Worm (Caenorhabditis elegans) whole organism, L1 larva: ENCODE results near the gene C37C3.10.

Experiments
- C04F5.9 ChIP-seq: sonication (generic microtip); optimal IDR thresholded peaks from 2 replicates; lab custom pipeline; 2016; ENCODE audit warnings: missing genetic modification characterization, missing compliant biosample characterization
- C16A3.4 ChIP-seq: fragments of 150-350 bp; optimal IDR thresholded peaks from 2 replicates; lab custom pipeline; 2014; ENCODE audit warnings: missing biosample characterization, missing genetic modification characterization
- C34B4.2 ChIP-seq: sonication (generic microtip); optimal IDR thresholded peaks from 2 replicates; lab custom pipeline; 2017; ENCODE audit warnings: mild to moderate bottlenecking, missing genetic modification characterization, missing compliant biosample characterization
- Y116A8C.19 ChIP-seq: sonication (generic microtip); optimal IDR thresholded peaks from 2 replicates; lab custom pipeline; 2016; ENCODE audit warnings: missing compliant biosample characterization, missing genetic modification characterization, borderline replicate concordance
- aha-1 ChIP-seq: fragments of 150-350 bp; optimal IDR thresholded peaks from 2 replicates; lab custom pipeline; 2014; ENCODE audit warnings: missing biosample characterization, missing genetic modification characterization
- blmp-1 ChIP-seq: fragments of 150-350 bp; optimal IDR thresholded peaks from 2 replicates; lab custom pipeline; 2014; ENCODE audit warnings: missing biosample characterization, missing genetic modification characterization
- ceh-90 ChIP-seq: sonication (generic microtip); optimal IDR thresholded peaks from 2 replicates; lab custom pipeline; 2016; ENCODE audit warnings: missing genetic modification characterization, missing compliant biosample characterization
- ces-1 ChIP-seq: fragments of 150-350 bp; optimal IDR thresholded peaks from 2 replicates; lab custom pipeline; 2014; ENCODE audit warnings: missing biosample characterization, missing genetic modification reagents, missing genetic modification characterization
- dpl-1 ChIP-seq, 3 experiments: fragments of 150-350 bp in 2 of 3; sonication (generic microtip) in 1 of 3; optimal IDR thresholded peaks; 2 replicates each; lab custom pipeline; 2014 to 2017; ENCODE audit warnings: missing biosample characterization in 3 of 3, missing genetic modification characterization in 3 of 3, missing genetic modification reagents in 3 of 3
- dsc-1 ChIP-seq: sonication (generic microtip); optimal IDR thresholded peaks from 2 replicates; lab custom pipeline; 2016; ENCODE audit warnings: mild to moderate bottlenecking, missing genetic modification characterization, missing compliant biosample characterization
- efl-1 ChIP-seq, 4 experiments: fragments of 150-350 bp; optimal IDR thresholded peaks in 3 of 4; peaks in 1 of 4; 1 replicate in 1 of 4; 2 replicates in 3 of 4; lab custom pipeline; 2014; ENCODE audit warnings: missing biosample characterization in 2 of 4, missing genetic modification characterization in 2 of 4, missing genetic modification reagents in 2 of 4
- egl-13 ChIP-seq: sonication (generic microtip); optimal IDR thresholded peaks from 2 replicates; lab custom pipeline; 2016; ENCODE audit warnings: missing genotype, missing genetic modification reagents, missing genetic modification characterization, missing compliant biosample characterization
- elt-2 ChIP-seq: sonication (generic microtip); optimal IDR thresholded peaks from 2 replicates; lab custom pipeline; 2016; ENCODE audit warnings: missing genetic modification characterization, mild to moderate bottlenecking, inconsistent platforms, missing compliant biosample characterization, missing genetic modification reagents
- elt-3 ChIP-seq, 6 experiments: fragments of 150-350 bp in 1 of 6; sonication (generic microtip); optimal IDR thresholded peaks; 2 replicates each; lab custom pipeline; 2017 to 2018; ENCODE audit warnings: missing biosample characterization in 6 of 6, missing genetic modification characterization in 6 of 6, inconsistent platforms in 1 of 6
- ets-5 ChIP-seq: fragments of 200-800 bp; sonication (Bioruptor generic); IDR thresholded peaks from 2 replicates; pipeline ENCODE4 v1.3.6; 2022; ENCODE audit warnings: missing genetic modification characterization, missing compliant biosample characterization
- fkh-10 ChIP-seq: sonication (generic microtip); optimal IDR thresholded peaks from 2 replicates; lab custom pipeline; 2017; ENCODE audit warnings: missing biosample characterization, missing genetic modification reagents, missing genetic modification characterization
- fkh-4 ChIP-seq: sonication (generic microtip); optimal IDR thresholded peaks from 2 replicates; lab custom pipeline; 2016; ENCODE audit warnings: missing compliant biosample characterization, missing genetic modification characterization, borderline replicate concordance
- grh-1 ChIP-seq: fragments of 200-800 bp; sonication (Bioruptor generic); IDR thresholded peaks from 2 replicates; pipeline ENCODE4 v1.3.6; 2022; ENCODE audit warnings: missing genetic modification reagents, missing genetic modification characterization, missing compliant biosample characterization
- hpl-2 ChIP-seq: fragments of 150-350 bp; optimal IDR thresholded peaks from 2 replicates; lab custom pipeline; 2014; ENCODE audit warnings: missing biosample characterization, missing genetic modification reagents, missing genetic modification characterization
- irx-1 ChIP-seq: sonication (generic microtip); optimal IDR thresholded peaks from 2 replicates; lab custom pipeline; 2016; ENCODE audit warnings: missing genetic modification characterization, missing compliant biosample characterization
- lin-13 ChIP-seq: fragments of 150-350 bp; optimal IDR thresholded peaks from 2 replicates; lab custom pipeline; 2014; ENCODE audit warnings: missing biosample characterization, missing genetic modification reagents, missing genetic modification characterization
- lin-14 ChIP-seq: fragments of 200-800 bp; sonication (Bioruptor generic); optimal IDR thresholded peaks from 2 replicates; lab custom pipeline; 2018; ENCODE audit warnings: mild to moderate bottlenecking, missing genetic modification characterization, moderate library complexity, missing compliant biosample characterization
- lin-35 ChIP-seq, 2 experiments: fragments of 150-350 bp; optimal IDR thresholded peaks; 2 replicates each; lab custom pipeline; 2014; ENCODE audit warnings: missing biosample characterization in 2 of 2, missing genetic modification characterization in 2 of 2, missing genetic modification reagents in 2 of 2
- lir-3 ChIP-seq: sonication (generic microtip); optimal IDR thresholded peaks from 2 replicates; lab custom pipeline; 2016; ENCODE audit warnings: mild to moderate bottlenecking, missing genetic modification characterization, moderate library complexity, missing compliant biosample characterization; ENCODE audit not compliant: poor library complexity
- mab-9 ChIP-seq: fragments of 200-800 bp; sonication (Bioruptor generic); IDR thresholded peaks from 2 replicates; pipeline ENCODE4 v1.3.6; 2022; ENCODE audit warnings: missing genetic modification reagents, missing genetic modification characterization, missing compliant biosample characterization
- nhr-11 ChIP-seq: fragments of 150-350 bp; optimal IDR thresholded peaks from 2 replicates; lab custom pipeline; 2014; ENCODE audit warnings: missing biosample characterization, missing genetic modification characterization
- nhr-12 ChIP-seq: sonication (generic microtip); optimal IDR thresholded peaks from 2 replicates; lab custom pipeline; 2017; ENCODE audit warnings: missing biosample characterization, missing genetic modification characterization
- nhr-20 ChIP-seq: sonication (generic microtip); optimal IDR thresholded peaks from 2 replicates; lab custom pipeline; 2016; ENCODE audit warnings: mild to moderate bottlenecking, missing genetic modification characterization, missing compliant biosample characterization
- nhr-47 ChIP-seq: sonication (generic microtip); optimal IDR thresholded peaks from 2 replicates; lab custom pipeline; 2016; ENCODE audit warnings: mild to moderate bottlenecking, missing genetic modification characterization, moderate library complexity, missing compliant biosample characterization
- nhr-77 ChIP-seq: fragments of 150-350 bp; optimal IDR thresholded peaks from 2 replicates; lab custom pipeline; 2014; ENCODE audit warnings: missing biosample characterization, missing genetic modification characterization
- nhr-85 ChIP-seq: sonication (generic microtip); peaks from one replicate; lab custom pipeline; 2016; ENCODE audit warnings: missing genetic modification characterization, inconsistent platforms, missing compliant biosample characterization
- pqm-1 ChIP-seq: sonication (generic microtip); optimal IDR thresholded peaks from 3 replicates; lab custom pipeline; 2017; ENCODE audit warnings: missing biosample characterization, missing genetic modification characterization
- rnt-1 ChIP-seq: sonication (generic microtip); optimal IDR thresholded peaks from 2 replicates; lab custom pipeline; 2016; ENCODE audit warnings: mild to moderate bottlenecking, missing genetic modification characterization, moderate library complexity, missing compliant biosample characterization
- skn-1 ChIP-seq: fragments of 150-350 bp; optimal IDR thresholded peaks from 2 replicates; lab custom pipeline; 2014; ENCODE audit warnings: missing biosample characterization, missing genetic modification characterization
- snpc-4 ChIP-seq: fragments of 150-350 bp; optimal IDR thresholded peaks from 2 replicates; lab custom pipeline; 2014; ENCODE audit warnings: missing biosample characterization, missing genetic modification characterization
- sox-4 ChIP-seq: sonication (generic microtip); optimal IDR thresholded peaks from 2 replicates; lab custom pipeline; 2016; ENCODE audit warnings: missing genetic modification characterization, missing compliant biosample characterization
- sptf-1 ChIP-seq: fragments of 150-350 bp; optimal IDR thresholded peaks from 2 replicates; lab custom pipeline; 2014; ENCODE audit warnings: missing biosample characterization, missing genetic modification characterization
- sup-37 ChIP-seq: fragments of 200-800 bp; sonication (Bioruptor generic); optimal IDR thresholded peaks from 2 replicates; lab custom pipeline; 2018; ENCODE audit warnings: mild to moderate bottlenecking, missing genetic modification characterization, missing compliant biosample characterization
- swsn-7 ChIP-seq: sonication (generic microtip); optimal IDR thresholded peaks from 2 replicates; lab custom pipeline; 2016; ENCODE audit warnings: missing genetic modification characterization, missing compliant biosample characterization
- tlp-1 ChIP-seq: fragments of 150-350 bp; optimal IDR thresholded peaks from 2 replicates; lab custom pipeline; 2014; ENCODE audit warnings: missing biosample characterization, missing genetic modification characterization
- unc-130 ChIP-seq: fragments of 150-350 bp; optimal IDR thresholded peaks from 2 replicates; lab custom pipeline; 2017; ENCODE audit warnings: missing biosample characterization, missing genetic modification characterization, inconsistent platforms
- unc-62 ChIP-seq: fragments of 150-350 bp; optimal IDR thresholded peaks from 2 replicates; lab custom pipeline; 2014; ENCODE audit warnings: missing biosample characterization, missing genetic modification reagents, missing genetic modification characterization
- vab-15 ChIP-seq: sonication (generic microtip); optimal IDR thresholded peaks from 2 replicates; lab custom pipeline; 2017; ENCODE audit warnings: missing genotype, mild to moderate bottlenecking, missing genetic modification characterization, missing compliant biosample characterization
- xbp-1 ChIP-seq: sonication (generic microtip); optimal IDR thresholded peaks from 2 replicates; lab custom pipeline; 2016; ENCODE audit warnings: missing genetic modification characterization, missing compliant biosample characterization
- ztf-4 ChIP-seq: fragments of 150-350 bp; optimal IDR thresholded peaks from 2 replicates; lab custom pipeline; 2014; ENCODE audit warnings: missing biosample characterization, missing genetic modification characterization

The C37C3.10 gene

DNA sequence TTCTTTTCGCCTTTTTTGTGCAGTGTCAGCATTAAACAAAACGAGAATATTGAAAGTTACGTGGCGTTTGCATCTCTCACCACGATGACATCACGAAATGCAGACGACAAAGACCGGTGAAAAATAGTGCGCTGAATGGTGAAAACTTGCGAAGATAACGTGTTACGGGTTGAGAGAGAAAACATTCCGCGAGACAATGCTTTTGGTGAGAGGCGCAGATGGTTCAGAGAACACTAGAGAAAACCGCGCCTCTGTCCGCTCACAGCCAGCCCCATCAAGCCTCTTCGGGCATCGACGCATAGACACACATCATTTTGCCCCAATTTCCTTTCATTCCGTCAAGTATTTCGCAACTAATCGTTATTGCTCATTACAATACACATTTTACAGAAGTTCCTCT, 8.3 kb downstream of the C37C3.10 start, which contains the start of the genes C37C3.9 and C37C3.18 (continued):
- TF ChIP-seq grh-1 (GFP tag; lab: Robert Waterston, UW) (no peak), swsn-7 (tag; lab: Kevin White, UChicago) (peak; percentile 81), rnt-1 (tag; lab: Kevin White, UChicago) (peak; percentile 81), efl-1 (optimal IDR thresholded peaks at IDR 0.05; lab: Kevin White, UChicago) (peak; percentile 85 to 97), efl-1 (GFP tag; optimal IDR thresholded peaks at IDR 0.05 in 1 of 2; lab: Kevin White, UChicago) (peak; percentile 54 to 90), xbp-1 (tag; lab: Kevin White, UChicago) (peak; percentile 85), snpc-4 (tag; lab: Kevin White, UChicago) (peak; percentile 60), hpl-2 (GFP tag; lab: Kevin White, UChicago) (peak; percentile 84), ztf-4 (peak; percentile 39), nhr-11 (tag; lab: Kevin White, UChicago) (peak; percentile 51), ceh-90 (no peak), nhr-12 (tag; lab: Kevin White, UChicago) (no peak), lir-3 (tag; lab: Kevin White, UChicago) (no peak), egl-13 (peak; percentile 5), sox-4 (tag; lab: Kevin White, UChicago) (peak; percentile 3)

DNA sequence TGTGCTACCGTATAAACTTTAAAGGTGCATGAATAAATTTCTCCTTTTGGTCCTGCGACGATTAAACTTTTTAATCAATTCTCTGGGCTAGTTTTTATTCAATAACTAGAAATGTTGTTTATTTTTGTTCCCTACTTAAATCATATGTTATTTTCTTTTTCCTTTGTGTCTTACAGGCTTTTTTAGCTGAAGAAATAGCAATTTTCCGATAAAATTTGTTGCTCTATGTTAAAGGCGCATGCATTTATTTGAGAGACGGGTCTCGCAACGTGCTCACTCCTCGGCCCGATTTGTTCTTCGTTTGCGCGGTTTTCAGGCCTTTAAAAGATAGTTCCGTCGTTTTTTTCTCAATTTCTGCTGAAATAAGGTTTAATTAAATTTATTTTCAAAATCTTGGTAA, 9.0 kb downstream of the C37C3.10 start:
- TF ChIP-seq grh-1 (GFP tag; lab: Robert Waterston, UW) (no peak), efl-1 (optimal IDR thresholded peaks at IDR 0.05; lab: Kevin White, UChicago) (no peak), efl-1 (GFP tag; optimal IDR thresholded peaks at IDR 0.05 in 1 of 2; lab: Kevin White, UChicago) (peak in 1 of 2 experiments; percentile 12), lin-35 (GFP tag; optimal IDR thresholded peaks at IDR 0.05; lab: Kevin White, UChicago) (peak in 1 of 2 experiments; percentile 30), dpl-1 (GFP tag; optimal IDR thresholded peaks at IDR 0.05; lab: Kevin White, UChicago) (peak in 1 of 3 experiments; percentile 13)

DNA sequence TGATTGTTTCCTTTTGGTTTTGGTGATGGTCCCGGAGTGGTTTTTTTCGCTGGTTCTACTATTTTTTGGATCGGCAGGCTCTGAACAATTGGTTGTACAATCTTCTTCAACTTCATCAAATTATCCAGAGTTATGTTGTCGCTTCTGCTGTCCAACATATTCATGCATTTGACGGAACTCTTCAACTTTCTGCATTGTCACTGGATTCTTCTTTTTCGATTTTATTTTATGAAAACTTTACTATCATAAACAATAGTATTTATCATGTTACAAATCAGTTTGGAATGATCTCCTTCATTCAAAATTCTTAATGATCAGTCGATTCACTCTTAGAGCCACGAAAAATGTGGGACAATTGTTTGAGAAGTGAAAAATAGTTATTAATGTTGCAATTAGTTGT, 10.8 kb downstream of the C37C3.10 start:
- TF ChIP-seq dpl-1 (GFP tag; optimal IDR thresholded peaks at IDR 0.05; lab: Kevin White, UChicago) (no peak), rnt-1 (tag; lab: Kevin White, UChicago) (no peak), grh-1 (GFP tag; lab: Robert Waterston, UW) (no peak), pqm-1 (tag; lab: Kevin White, UChicago) (no peak), mab-9 (GFP tag; lab: Robert Waterston, UW) (no peak), blmp-1 (tag; lab: Kevin White, UChicago) (no peak), aha-1 (tag; lab: Kevin White, UChicago) (no peak), lir-3 (tag; lab: Kevin White, UChicago) (no peak), ztf-4 (no peak), ets-5 (GFP tag; lab: Robert Waterston, UW) (no peak), elt-2 (tag; lab: Kevin White, UChicago) (no peak), fkh-10 (GFP tag; lab: Kevin White, UChicago) (no peak), fkh-4 (tag; lab: Kevin White, UChicago) (no peak), lin-14 (no peak), egl-13 (no peak), unc-62 (GFP tag; lab: Kevin White, UChicago) (no peak), C16A3.4 (no peak)
- TF ChIP-seq, all 84 proteins: peak for 0

DNA sequence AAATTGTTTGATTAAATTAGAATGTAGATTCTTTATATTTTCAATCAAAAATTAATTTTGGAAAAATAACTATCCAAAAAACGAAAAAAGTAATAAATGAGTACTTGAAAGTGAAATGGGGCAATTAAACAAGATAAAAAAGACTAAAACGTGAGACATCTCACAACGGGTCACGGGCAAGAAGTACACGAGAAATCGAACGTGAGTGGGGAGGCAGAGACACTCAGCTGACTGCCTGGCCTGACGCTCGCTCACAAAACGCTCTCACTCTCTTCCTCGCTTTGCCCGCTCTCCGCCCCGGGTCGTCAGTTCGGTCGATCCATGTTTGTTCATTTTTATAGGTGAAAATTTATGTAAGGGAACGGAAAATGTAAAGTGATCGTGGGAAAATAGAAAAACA, 14.6 kb downstream of the C37C3.10 start:
- TF ChIP-seq ces-1 (GFP tag; lab: Kevin White, UChicago) (no peak), lin-13 (GFP tag; lab: Kevin White, UChicago) (no peak), nhr-47 (tag; lab: Kevin White, UChicago) (no peak), Y116A8C.19 (tag; lab: Kevin White, UChicago) (no peak), nhr-12 (tag; lab: Kevin White, UChicago) (no peak), unc-130 (peak; percentile 13), rnt-1 (tag; lab: Kevin White, UChicago) (no peak), C04F5.9 (tag; lab: Kevin White, UChicago) (no peak), elt-3 (tag; optimal IDR thresholded peaks at IDR 0.05; lab: Kevin White, UChicago) (no peak), vab-15 (tag; lab: Kevin White, UChicago) (no peak), fkh-4 (tag; lab: Kevin White, UChicago) (no peak), nhr-20 (tag; lab: Kevin White, UChicago) (peak; percentile 42), sup-37 (GFP tag; lab: Kevin White, UChicago) (no peak), tlp-1 (tag; lab: Kevin White, UChicago) (no peak), snpc-4 (tag; lab: Kevin White, UChicago) (no peak), nhr-77 (no peak), fkh-10 (GFP tag; lab: Kevin White, UChicago) (no peak), sptf-1 (no peak), C34B4.2 (tag; lab: Kevin White, UChicago) (no peak), dsc-1 (tag; lab: Kevin White, UChicago) (no peak), ztf-4 (no peak), grh-1 (GFP tag; lab: Robert Waterston, UW) (no peak), nhr-85 (tag; lab: Kevin White, UChicago) (peak; percentile 12), irx-1 (tag; lab: Kevin White, UChicago) (no peak), skn-1 (tag; lab: Kevin White, UChicago) (no peak)
